ENCODE assay signal across 5 fruit fly cellular contexts in the genomic region with DNA sequence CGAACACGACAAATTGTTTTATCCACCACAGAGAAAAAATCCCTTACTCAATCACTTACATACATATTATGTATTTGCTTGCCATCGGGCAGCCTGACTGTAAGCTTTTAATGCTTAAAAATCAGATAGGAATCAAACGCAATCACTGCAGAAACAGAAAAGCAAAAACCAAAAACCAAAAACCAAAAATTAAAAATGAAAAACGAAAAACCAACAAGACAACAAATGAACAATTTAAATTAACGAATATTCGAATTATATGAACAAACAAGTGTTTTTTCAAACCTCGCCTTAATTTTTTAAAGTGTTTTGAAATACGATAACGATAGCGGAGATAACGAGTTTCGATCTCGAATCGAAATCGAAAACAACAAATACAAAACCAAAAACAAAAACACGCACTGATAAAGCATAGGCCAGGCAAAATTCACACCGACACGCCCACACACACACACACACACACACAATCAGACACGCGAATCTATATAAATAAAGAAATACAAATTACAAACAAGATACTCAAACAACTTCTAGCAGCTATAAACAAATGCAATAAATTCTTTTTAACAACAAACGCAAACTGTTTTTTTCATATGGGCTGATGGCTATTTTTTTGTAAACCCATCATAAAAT.
TF ChIP-seq lines count a peak whose summit lies in the region.

No protein-coding gene starts in this region.

- no peak for TF ChIP-seq CTCF in whole organism, embryonic (GFP tag; optimal IDR thresholded peaks at IDR 0.05; lab: Kevin White, UChicago)

TF ChIP-seq in whole organism, adult, 20 proteins besides CTCF, POLR2A, EP300 and RAD21:
- TF ChIP-seq Mnt (GFP tag; optimal IDR thresholded peaks at IDR 0.05; lab: Kevin White, UChicago) (no peak), toe (GFP tag; optimal IDR thresholded peaks at IDR 0.05; lab: Kevin White, UChicago) (no peak), CG14711 (tag; optimal IDR thresholded peaks at IDR 0.05; lab: Kevin White, UChicago) (peak; percentile 29), cic (GFP tag; optimal IDR thresholded peaks at IDR 0.05; lab: Kevin White, UChicago) (no peak), bab1 (GFP tag; optimal IDR thresholded peaks at IDR 0.05; lab: Kevin White, UChicago) (no peak), Hr96 (GFP tag; optimal IDR thresholded peaks at IDR 0.05; lab: Kevin White, UChicago) (peak; percentile 5), CG7045 (GFP tag; optimal IDR thresholded peaks at IDR 0.05; lab: Kevin White, UChicago) (no peak), CG12768 (GFP tag; optimal IDR thresholded peaks at IDR 0.05; lab: Kevin White, UChicago) (no peak), CG7101 (tag; optimal IDR thresholded peaks at IDR 0.05; lab: Kevin White, UChicago) (peak; percentile 21), tj (GFP tag; optimal IDR thresholded peaks at IDR 0.05; lab: Kevin White, UChicago) (no peak), kay (GFP tag; lab: Kevin White, UChicago; ENCODE audit: borderline replicate concordance) (no peak), ovo (GFP tag; optimal IDR thresholded peaks at IDR 0.05; lab: Kevin White, UChicago) (no peak), CG1620 (GFP tag; optimal IDR thresholded peaks at IDR 0.05; lab: Kevin White, UChicago) (no peak), CG33017 (tag; optimal IDR thresholded peaks at IDR 0.05; lab: Kevin White, UChicago) (no peak), CG11617 (GFP tag; optimal IDR thresholded peaks at IDR 0.05; lab: Kevin White, UChicago) (no peak)

TF ChIP-seq in whole organism, embryonic, 481 proteins besides CTCF, POLR2A, EP300 and RAD21 (continues in another document):
- TF ChIP-seq seq (GFP tag; IDR thresholded peaks at IDR 0.05; lab: Robert Waterston, UW), result no peak
- TF ChIP-seq odd (GFP tag; optimal IDR thresholded peaks at IDR 0.05; lab: Kevin White, UChicago), result no peak
- TF ChIP-seq twi (tag; optimal IDR thresholded peaks at IDR 0.05; lab: Kevin White, UChicago), result no peak
- no peak for TF ChIP-seq HLH4C (GFP tag; IDR thresholded peaks at IDR 0.05; lab: Robert Waterston, UW; ENCODE audit: partially characterized antibody)
- TF ChIP-seq Gsc (GFP tag; IDR thresholded peaks at IDR 0.05; lab: Robert Waterston, UW), result no peak
- peak; percentile 5 for TF ChIP-seq CG9817 (tag; optimal IDR thresholded peaks at IDR 0.05; lab: Kevin White, UChicago)
- no peak for TF ChIP-seq TFAM (GFP tag; optimal IDR thresholded peaks at IDR 0.05; lab: Kevin White, UChicago)
- no peak for TF ChIP-seq Sox102F (GFP tag; optimal IDR thresholded peaks at IDR 0.05; lab: Kevin White, UChicago)
- TF ChIP-seq amos (GFP tag; IDR thresholded peaks at IDR 0.05; lab: Robert Waterston, UW; ENCODE audit: partially characterized antibody), result no peak
- TF ChIP-seq CHES-1-like (GFP tag; optimal IDR thresholded peaks at IDR 0.05; lab: Kevin White, UChicago), result no peak
- TF ChIP-seq CG7928 (GFP tag; optimal IDR thresholded peaks at IDR 0.05; lab: Kevin White, UChicago), result no peak
- TF ChIP-seq Dfd (GFP tag; optimal IDR thresholded peaks at IDR 0.05; lab: Kevin White, UChicago), result no peak
- no peak for TF ChIP-seq bowl (GFP tag; IDR thresholded peaks at IDR 0.05; lab: Robert Waterston, UW)
- no peak for TF ChIP-seq tup (GFP tag; optimal IDR thresholded peaks at IDR 0.05; lab: Kevin White, UChicago)
- no peak for TF ChIP-seq chm (GFP tag; IDR thresholded peaks at IDR 0.05; lab: Robert Waterston, UW)
- TF ChIP-seq toy (GFP tag; IDR thresholded peaks at IDR 0.05; lab: Robert Waterston, UW), result no peak
- TF ChIP-seq NFAT (GFP tag; IDR thresholded peaks at IDR 0.05; lab: Robert Waterston, UW), result no peak
- peak; percentile 43 for TF ChIP-seq ind (GFP tag; optimal IDR thresholded peaks at IDR 0.05; lab: Kevin White, UChicago)

TF ChIP-seq in whole organism, prepupa, 60 proteins besides CTCF, POLR2A, EP300 and RAD21 (continues in another document):
- TF ChIP-seq CG8632 (GFP tag; optimal IDR thresholded peaks at IDR 0.05; lab: Kevin White, UChicago) (peak; percentile 43), esn (GFP tag; optimal IDR thresholded peaks at IDR 0.05; lab: Kevin White, UChicago) (peak; percentile 64), lz (GFP tag; optimal IDR thresholded peaks at IDR 0.05; lab: Kevin White, UChicago) (no peak), CG6854 (GFP tag; optimal IDR thresholded peaks at IDR 0.05; lab: Kevin White, UChicago) (no peak), CG6808 (GFP tag; optimal IDR thresholded peaks at IDR 0.05; lab: Kevin White, UChicago) (peak; percentile 30), CG3919 (GFP tag; optimal IDR thresholded peaks at IDR 0.05; lab: Kevin White, UChicago) (peak; percentile 63), Sox14 (GFP tag; optimal IDR thresholded peaks at IDR 0.05; lab: Kevin White, UChicago) (no peak), Eip93F (GFP tag; optimal IDR thresholded peaks at IDR 0.05; lab: Kevin White, UChicago) (no peak), acj6 (GFP tag; optimal IDR thresholded peaks at IDR 0.05; lab: Kevin White, UChicago) (peak; percentile 48), CG11902 (GFP tag; optimal IDR thresholded peaks at IDR 0.05; lab: Kevin White, UChicago) (no peak), Hr39 (GFP tag; optimal IDR thresholded peaks at IDR 0.05; lab: Kevin White, UChicago) (no peak), Eip78C (GFP tag; lab: Kevin White, UChicago) (peak; percentile 83), salr (GFP tag; optimal IDR thresholded peaks at IDR 0.05; lab: Kevin White, UChicago) (no peak), Blimp-1 (GFP tag; optimal IDR thresholded peaks at IDR 0.05; lab: Kevin White, UChicago) (no peak), CG11762 (GFP tag; optimal IDR thresholded peaks at IDR 0.05; lab: Kevin White, UChicago; ENCODE audit: insufficient read depth) (peak; percentile 24), Ets96B (tag; optimal IDR thresholded peaks at IDR 0.05; lab: Kevin White, UChicago) (peak; percentile 52), dac (GFP tag; optimal IDR thresholded peaks at IDR 0.05; lab: Kevin White, UChicago) (no peak), topi (GFP tag; optimal IDR thresholded peaks at IDR 0.05; lab: Kevin White, UChicago) (no peak), Hr38 (GFP tag; optimal IDR thresholded peaks at IDR 0.05; lab: Kevin White, UChicago) (no peak)

TF ChIP-seq in whole organism, pupa, 21 proteins besides CTCF, POLR2A, EP300 and RAD21 (continues in another document):
- TF ChIP-seq CG13204 (GFP tag; optimal IDR thresholded peaks at IDR 0.05; lab: Kevin White, UChicago) (no peak), CG32121 (GFP tag; IDR thresholded peaks at IDR 0.05; lab: Robert Waterston, UW) (no peak), CG4496 (GFP tag; IDR thresholded peaks at IDR 0.05; lab: Robert Waterston, UW) (peak; percentile 65; the same call in 2 of the 3 replicates), gl (tag; optimal IDR thresholded peaks at IDR 0.05; lab: Kevin White, UChicago) (no peak), Snoo (tag; optimal IDR thresholded peaks at IDR 0.05; lab: Kevin White, UChicago) (no peak), CG9948 (tag; optimal IDR thresholded peaks at IDR 0.05; lab: Kevin White, UChicago) (peak; percentile 35), CG10348 (GFP tag; IDR thresholded peaks at IDR 0.05; lab: Robert Waterston, UW) (no peak), Ets98B (GFP tag; IDR thresholded peaks at IDR 0.05; lab: Robert Waterston, UW) (peak; percentile 16; the same call in 1 of the 2 replicates), CG8159 (tag; optimal IDR thresholded peaks at IDR 0.05; lab: Kevin White, UChicago) (peak; percentile 60), fd96Ca (GFP tag; IDR thresholded peaks at IDR 0.05; lab: Robert Waterston, UW) (no peak), CG12605 (GFP tag; IDR thresholded peaks at IDR 0.05; lab: Robert Waterston, UW) (peak; percentile 50; the same call in 1 of the 2 replicates), Pif1B (GFP tag; optimal IDR thresholded peaks at IDR 0.05; lab: Kevin White, UChicago) (peak; percentile 25), D1 (tag; optimal IDR thresholded peaks at IDR 0.05; lab: Kevin White, UChicago) (no peak), CG34367 (tag; optimal IDR thresholded peaks at IDR 0.05; lab: Kevin White, UChicago) (no peak), CG8301 (tag; optimal IDR thresholded peaks at IDR 0.05; lab: Kevin White, UChicago) (peak; percentile 23), Pif1A (GFP tag; optimal IDR thresholded peaks at IDR 0.05; lab: Kevin White, UChicago) (no peak), CG17806 (tag; optimal IDR thresholded peaks at IDR 0.05; lab: Kevin White, UChicago) (peak; percentile 45), CG15710 (tag; optimal IDR thresholded peaks at IDR 0.05; lab: Kevin White, UChicago) (peak; percentile 42), CG14655 (GFP tag; optimal IDR thresholded peaks at IDR 0.05; lab: Kevin White, UChicago) (no peak), rn (GFP tag; IDR thresholded peaks at IDR 0.05; lab: Robert Waterston, UW) (no peak)

TF ChIP-seq in whole organism, wandering third instar larva, 38 proteins besides CTCF, POLR2A, EP300 and RAD21 (continues in another document):
- peak; percentile 42 for TF ChIP-seq rgr (GFP tag; optimal IDR thresholded peaks at IDR 0.05; lab: Kevin White, UChicago)
- no peak for TF ChIP-seq CrebA (GFP tag; optimal IDR thresholded peaks at IDR 0.05; lab: Kevin White, UChicago; ENCODE audit: borderline replicate concordance)
- no peak for TF ChIP-seq fru (GFP tag; optimal IDR thresholded peaks at IDR 0.05; lab: Kevin White, UChicago)
- TF ChIP-seq dmrt93B (GFP tag; optimal IDR thresholded peaks at IDR 0.05; lab: Kevin White, UChicago), result no peak
- no peak for TF ChIP-seq Dif (GFP tag; optimal IDR thresholded peaks at IDR 0.05; lab: Kevin White, UChicago; ENCODE audit: partially characterized antibody)
- TF ChIP-seq ey (GFP tag; optimal IDR thresholded peaks at IDR 0.05; lab: Kevin White, UChicago), result peak; percentile 42
- TF ChIP-seq OdsH (GFP tag; optimal IDR thresholded peaks at IDR 0.05; lab: Kevin White, UChicago), result peak; percentile 54
- TF ChIP-seq GATAd (GFP tag; optimal IDR thresholded peaks at IDR 0.05; lab: Kevin White, UChicago), result no peak
- no peak for TF ChIP-seq pan (optimal IDR thresholded peaks at IDR 0.05; lab: Kevin White, UChicago)
- peak in 1 of 2 experiments; percentile 54 for TF ChIP-seq foxo (GFP tag; optimal IDR thresholded peaks at IDR 0.05; lab: Kevin White, UChicago)
- TF ChIP-seq Hr83 (GFP tag; optimal IDR thresholded peaks at IDR 0.05; lab: Kevin White, UChicago; ENCODE audit: poor library complexity, severe bottlenecking), result no peak
- TF ChIP-seq woc (GFP tag; optimal IDR thresholded peaks at IDR 0.05; lab: Kevin White, UChicago), result no peak
- TF ChIP-seq h (GFP tag; optimal IDR thresholded peaks at IDR 0.05; lab: Kevin White, UChicago), result no peak
- TF ChIP-seq Rel (GFP tag; optimal IDR thresholded peaks at IDR 0.05; lab: Kevin White, UChicago), result no peak
- peak; percentile 92 for TF ChIP-seq Rel (tag; optimal IDR thresholded peaks at IDR 0.05; lab: Kevin White, UChicago)
- TF ChIP-seq lola (GFP tag; optimal IDR thresholded peaks at IDR 0.05; lab: Kevin White, UChicago), result no peak
- no peak for TF ChIP-seq sv (GFP tag; optimal IDR thresholded peaks at IDR 0.05; lab: Kevin White, UChicago)
- TF ChIP-seq Hr78 (GFP tag; optimal IDR thresholded peaks at IDR 0.05; lab: Kevin White, UChicago), result no peak
- TF ChIP-seq tai (GFP tag; optimal IDR thresholded peaks at IDR 0.05; lab: Kevin White, UChicago), result no peak
- TF ChIP-seq CG9705 (GFP tag; optimal IDR thresholded peaks at IDR 0.05; lab: Kevin White, UChicago), result no peak
- no peak for TF ChIP-seq dl (GFP tag; optimal IDR thresholded peaks at IDR 0.05; lab: Kevin White, UChicago; ENCODE audit: insufficient read depth in 1 of 2, partially characterized antibody in 2 of 2)
- no peak for TF ChIP-seq brk (GFP tag; optimal IDR thresholded peaks at IDR 0.05; lab: Kevin White, UChicago)
